Worm (Caenorhabditis elegans) whole organism, midembryonic: ENCODE measurements around the gene B0454.8.

Source experiments
- T22C8.4 ChIP-seq: fragments of 200-800 bp; sonication (Bioruptor generic); IDR thresholded peaks from 2 replicates; pipeline ENCODE4 v1.3.6; 2022; ENCODE audit warnings: missing genetic modification characterization, missing compliant biosample characterization
- cog-1 ChIP-seq: sonication (generic microtip); optimal IDR thresholded peaks from 2 replicates; lab custom pipeline; 2016; ENCODE audit warnings: missing genetic modification characterization, missing compliant biosample characterization
- flt-1 ChIP-seq: fragments of 200-800 bp; sonication (Bioruptor generic); IDR thresholded peaks from 2 replicates; pipeline ENCODE4 v1.3.6; 2022; ENCODE audit warnings: missing genetic modification characterization, missing compliant biosample characterization
- klf-2 ChIP-seq: fragments of 200-800 bp; sonication (Bioruptor generic); conservative IDR thresholded peaks from 2 replicates; pipeline ENCODE4 v1.3.6; 2022; ENCODE audit warnings: missing genetic modification reagents, missing genetic modification characterization, missing compliant biosample characterization
- med-1 ChIP-seq: sonication (generic microtip); optimal IDR thresholded peaks from 2 replicates; lab custom pipeline; 2017; ENCODE audit warnings: missing genetic modification characterization, mild to moderate bottlenecking, missing compliant biosample characterization, antibody characterized with exemption, missing genetic modification reagents; ENCODE audit not compliant: insufficient read depth
- ref-1 ChIP-seq: fragments of 200-800 bp; sonication (Bioruptor generic); conservative IDR thresholded peaks from 2 replicates; pipeline ENCODE4 v1.3.6; 2022; ENCODE audit warnings: missing genetic modification reagents, missing genetic modification characterization, missing compliant biosample characterization
- tab-1 ChIP-seq: fragments of 200-800 bp; sonication (Bioruptor generic); IDR thresholded peaks from 2 replicates; pipeline ENCODE4 v1.3.6; 2022; ENCODE audit warnings: missing genetic modification characterization, missing compliant biosample characterization
- ztf-23 ChIP-seq: fragments of 200-800 bp; sonication (Bioruptor generic); IDR thresholded peaks from 2 replicates; pipeline ENCODE4 v1.3.6; 2022; ENCODE audit warnings: missing genetic modification reagents, missing genetic modification characterization, missing compliant biosample characterization
- ztf-29 ChIP-seq: fragments of 200-800 bp; sonication (Bioruptor generic); IDR thresholded peaks from 2 replicates; pipeline ENCODE4 v1.3.6; 2022; ENCODE audit warnings: missing genetic modification reagents, missing genetic modification characterization, missing compliant biosample characterization

B0454.8 gene

ce11 chrII:3053689-3054088 is 10.4 kb upstream of the B0454.8 start:
- TF ChIP-seq flt-1 (GFP tag; lab: Robert Waterston, UW) = no peak
- no peak for TF ChIP-seq tab-1 (GFP tag; lab: Robert Waterston, UW)
- TF ChIP-seq ref-1 (GFP tag; lab: Robert Waterston, UW) = no peak
- TF ChIP-seq ztf-29 = no peak
- no peak for TF ChIP-seq klf-2 (GFP tag; lab: Robert Waterston, UW)
- no peak for TF ChIP-seq T22C8.4 (GFP tag; lab: Robert Waterston, UW)
- no peak for TF ChIP-seq ztf-23 (GFP tag; lab: Robert Waterston, UW)
- TF ChIP-seq cog-1 (tag; lab: Kevin White, UChicago) = no peak
- no peak for TF ChIP-seq med-1 (GFP tag; lab: Kevin White, UChicago)

DNA sequence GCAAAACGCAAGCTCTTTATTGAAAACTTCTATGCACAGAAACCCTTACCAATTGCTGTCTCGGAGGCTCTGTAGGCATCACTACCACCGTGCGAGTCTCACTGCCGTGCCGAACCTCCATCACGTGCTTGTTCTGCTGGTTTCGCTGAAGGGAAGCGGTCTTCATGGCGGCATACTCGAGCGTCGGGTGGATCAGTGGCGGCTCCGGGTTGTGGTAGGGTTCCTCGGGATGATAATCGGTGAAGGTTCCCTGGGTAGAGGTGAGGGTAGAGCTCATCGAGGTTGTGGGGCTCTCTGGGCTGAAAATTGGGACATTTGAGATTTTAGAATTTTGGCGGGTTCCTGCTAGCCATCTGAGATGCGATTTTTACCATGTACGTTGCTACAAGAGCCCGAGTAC is 9.6 kb upstream of the B0454.8 start:
- no peak for TF ChIP-seq ref-1 (GFP tag; lab: Robert Waterston, UW)

ce11 chrII:3051332-3051731 is 8.1 kb upstream of the B0454.8 start:
- no peak for TF ChIP-seq klf-2 (GFP tag; lab: Robert Waterston, UW)
- TF ChIP-seq flt-1 (GFP tag; lab: Robert Waterston, UW) = no peak
- no peak for TF ChIP-seq ztf-23 (GFP tag; lab: Robert Waterston, UW)
- no peak for TF ChIP-seq tab-1 (GFP tag; lab: Robert Waterston, UW)
- no peak for TF ChIP-seq ref-1 (GFP tag; lab: Robert Waterston, UW)
- no peak for TF ChIP-seq med-1 (GFP tag; lab: Kevin White, UChicago)

DNA sequence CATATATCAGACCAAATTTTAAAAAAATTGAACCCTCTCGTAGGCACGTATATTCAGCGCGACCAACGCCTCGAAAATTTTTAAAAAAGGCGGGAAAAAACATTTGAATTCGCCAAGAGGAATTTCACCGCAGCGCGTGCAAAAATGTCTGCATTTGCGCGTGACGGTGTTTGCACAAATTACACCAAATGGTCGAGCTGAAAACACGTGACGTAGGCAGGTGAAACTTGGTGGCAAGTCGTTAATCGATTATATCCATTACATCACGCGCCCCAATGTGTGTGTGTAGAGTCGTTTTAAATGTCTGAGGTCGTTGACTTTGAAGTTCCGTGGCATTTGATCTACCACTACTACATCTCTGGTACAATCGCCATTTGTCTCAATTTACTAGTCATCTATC is 7.4 kb upstream of the B0454.8 start, which contains the start of gene sri-31:
TSS of gene sri-31 (plus strand) at position 301 of the 400 bp plus-strand sequence.
- TF ChIP-seq klf-2 (GFP tag; lab: Robert Waterston, UW) (no peak), flt-1 (GFP tag; lab: Robert Waterston, UW) (no peak), med-1 (GFP tag; lab: Kevin White, UChicago) (no peak), cog-1 (tag; lab: Kevin White, UChicago) (no peak), ztf-23 (GFP tag; lab: Robert Waterston, UW) (no peak)

DNA sequence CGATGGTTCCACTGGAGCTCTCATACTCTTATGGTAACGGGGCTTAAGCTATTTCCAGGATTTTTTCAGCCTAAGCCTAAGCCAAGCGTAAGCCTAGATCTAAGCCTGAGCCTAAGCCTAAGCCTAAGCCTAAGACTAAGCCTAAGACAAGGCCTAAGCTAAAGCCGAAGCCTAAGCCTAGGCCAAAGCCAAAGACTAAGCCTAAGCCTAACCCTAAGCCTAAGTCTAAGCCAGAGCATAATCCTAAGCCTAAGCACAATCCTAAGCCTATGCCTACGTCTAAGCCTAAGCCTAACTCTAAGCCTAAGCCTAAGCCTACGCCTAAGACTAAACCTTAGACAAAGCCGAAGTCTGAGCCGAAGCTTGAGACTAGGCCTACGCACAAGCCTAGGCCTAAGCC is 5.7 kb upstream of the B0454.8 start:
- TF ChIP-seq ztf-23 (GFP tag; lab: Robert Waterston, UW) = no peak
- TF ChIP-seq med-1 (GFP tag; lab: Kevin White, UChicago) = no peak
- TF ChIP-seq klf-2 (GFP tag; lab: Robert Waterston, UW) = no peak
- no peak for TF ChIP-seq T22C8.4 (GFP tag; lab: Robert Waterston, UW)

DNA sequence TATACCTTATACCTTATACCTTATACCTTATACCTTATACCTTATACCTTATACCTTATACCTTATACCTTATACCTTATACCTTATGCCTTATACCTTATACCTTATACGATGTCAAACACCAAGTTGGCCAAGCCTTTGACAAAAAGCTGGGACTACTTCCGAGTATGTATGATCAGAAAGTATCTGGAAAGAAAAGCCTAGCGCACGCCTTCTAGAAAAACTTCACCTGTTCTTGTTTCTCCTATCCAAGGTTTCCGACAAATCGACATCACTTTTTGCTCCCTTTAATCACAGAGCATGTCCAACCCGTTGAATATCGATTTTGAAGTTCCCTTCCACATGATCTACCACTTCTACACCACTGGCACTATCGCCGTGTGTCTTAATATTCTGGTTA is 5.1 kb upstream of the B0454.8 start, which contains the start of gene sri-28:
TSS of gene sri-28 (plus strand) at position 301 of the 400 bp plus-strand sequence.
- TF ChIP-seq T22C8.4 (GFP tag; lab: Robert Waterston, UW) (no peak), med-1 (GFP tag; lab: Kevin White, UChicago) (no peak), flt-1 (GFP tag; lab: Robert Waterston, UW) (no peak), ref-1 (GFP tag; lab: Robert Waterston, UW) (no peak), tab-1 (GFP tag; lab: Robert Waterston, UW) (no peak), ztf-29 (no peak), ztf-23 (GFP tag; lab: Robert Waterston, UW) (no peak), klf-2 (GFP tag; lab: Robert Waterston, UW) (no peak), cog-1 (tag; lab: Kevin White, UChicago) (no peak)

- TF ChIP-seq ref-1 (GFP tag; lab: Robert Waterston, UW) = no peak
- no peak for TF ChIP-seq ztf-23 (GFP tag; lab: Robert Waterston, UW)
- TF ChIP-seq tab-1 (GFP tag; lab: Robert Waterston, UW) = no peak
- no peak for TF ChIP-seq ztf-29
- no peak for TF ChIP-seq klf-2 (GFP tag; lab: Robert Waterston, UW)
- TF ChIP-seq med-1 (GFP tag; lab: Kevin White, UChicago) = no peak
- no peak for TF ChIP-seq flt-1 (GFP tag; lab: Robert Waterston, UW)
- TF ChIP-seq T22C8.4 (GFP tag; lab: Robert Waterston, UW) = no peak
- TF ChIP-seq cog-1 (tag; lab: Kevin White, UChicago) = no peak
Observed at ce11 chrII:3045875-3046274, 2.6 kb upstream of the B0454.8 start, which contains the start of gene sri-30. sri-30 (plus strand) TSS chrII:3046175.

DNA sequence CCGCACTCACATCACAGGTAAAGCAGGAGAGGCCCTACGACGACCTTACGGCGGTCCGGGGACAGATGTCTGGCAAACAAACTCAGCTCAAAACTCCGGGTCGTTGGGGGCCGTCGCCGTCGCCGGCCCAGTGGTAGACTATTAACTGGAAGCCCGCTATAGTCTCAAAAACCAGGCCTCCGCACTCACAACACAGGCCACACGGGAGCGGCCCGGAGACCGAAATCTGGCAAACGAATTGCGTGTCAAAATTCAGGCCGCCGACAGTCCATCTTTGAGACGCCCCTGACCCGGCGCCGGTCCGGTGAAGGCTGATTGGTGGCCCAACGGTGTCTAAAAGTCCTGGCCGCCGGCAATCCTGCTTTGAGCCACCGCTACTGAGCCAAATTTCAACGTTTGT is 2.2 kb upstream of the B0454.8 start:
- TF ChIP-seq flt-1 (GFP tag; lab: Robert Waterston, UW) (no peak), ztf-29 (no peak), ref-1 (GFP tag; lab: Robert Waterston, UW) (no peak), cog-1 (tag; lab: Kevin White, UChicago) (no peak), med-1 (GFP tag; lab: Kevin White, UChicago) (no peak), klf-2 (GFP tag; lab: Robert Waterston, UW) (no peak), tab-1 (GFP tag; lab: Robert Waterston, UW) (no peak), T22C8.4 (GFP tag; lab: Robert Waterston, UW) (no peak), ztf-23 (GFP tag; lab: Robert Waterston, UW) (no peak)

DNA sequence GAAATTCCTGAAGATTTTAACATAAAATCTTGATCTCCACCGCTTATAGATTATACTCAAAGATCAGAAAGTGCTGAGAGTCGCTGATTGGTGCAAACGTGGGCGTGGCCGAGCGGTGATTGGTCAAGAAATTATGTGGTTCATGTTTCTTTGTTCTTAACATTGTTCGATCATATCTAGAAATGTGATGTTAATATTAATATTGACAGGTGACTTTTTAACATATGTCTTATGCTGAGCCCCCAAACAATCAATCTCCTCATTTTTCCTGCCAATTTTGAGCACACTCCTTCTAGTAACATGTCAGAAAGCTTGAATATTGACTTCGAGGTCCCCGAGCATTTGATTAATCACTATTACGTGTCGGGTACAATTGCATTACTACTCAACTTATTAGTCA is 765 bp upstream of the B0454.8 start, which contains the start of gene sri-29:
TSS of gene sri-29 (plus strand) at position 301 of the 400 bp plus-strand sequence.
- TF ChIP-seq flt-1 (GFP tag; lab: Robert Waterston, UW) (no peak), ref-1 (GFP tag; lab: Robert Waterston, UW) (no peak), cog-1 (tag; lab: Kevin White, UChicago) (no peak), T22C8.4 (GFP tag; lab: Robert Waterston, UW) (no peak), tab-1 (GFP tag; lab: Robert Waterston, UW) (no peak), ztf-23 (GFP tag; lab: Robert Waterston, UW) (no peak), med-1 (GFP tag; lab: Kevin White, UChicago) (no peak), klf-2 (GFP tag; lab: Robert Waterston, UW) (no peak), ztf-29 (no peak)
